Worm (Caenorhabditis elegans) whole organism, young adult: ENCODE results near the gene srh-172.

Experiments used
- B0336.3 ChIP-seq: fragments of 200-800 bp; sonication (Bioruptor generic); IDR thresholded peaks from 2 replicates; pipeline ENCODE4 v1.3.6; 2022; ENCODE audit warnings: missing genetic modification characterization, missing compliant biosample characterization
- C06A6.2 ChIP-seq: fragments of 200-800 bp; sonication (Bioruptor generic); conservative IDR thresholded peaks from 2 replicates; pipeline ENCODE4 v1.3.6; 2022; ENCODE audit warnings: missing genetic modification characterization, missing compliant biosample characterization
- C17E4.6 ChIP-seq: fragments of 200-800 bp; sonication (Bioruptor generic); IDR thresholded peaks from 2 replicates; pipeline ENCODE4 v1.3.6; 2022; ENCODE audit warnings: missing genetic modification reagents, missing genetic modification characterization, missing compliant biosample characterization
- F49E8.2 ChIP-seq: sonication (generic microtip); optimal IDR thresholded peaks from 3 replicates; lab custom pipeline; 2017; ENCODE audit warnings: missing genetic modification characterization, mild to moderate bottlenecking, missing compliant biosample characterization, antibody characterized with exemption, moderate library complexity; ENCODE audit not compliant: insufficient read depth
- F52B5.7 ChIP-seq: sonication (generic microtip); optimal IDR thresholded peaks from 2 replicates; lab custom pipeline; 2016; ENCODE audit warnings: mild to moderate bottlenecking, missing genetic modification characterization, missing compliant biosample characterization
- K11D2.4 ChIP-seq: fragments of 200-800 bp; sonication (Bioruptor generic); IDR thresholded peaks from 2 replicates; pipeline ENCODE4 v1.3.6; 2022; ENCODE audit warnings: missing genetic modification reagents, missing genetic modification characterization, missing compliant biosample characterization
- K12H6.12 ChIP-seq: fragments of 200-800 bp; sonication (Bioruptor generic); optimal IDR thresholded peaks from 2 replicates; lab custom pipeline; 2018; ENCODE audit warnings: mild to moderate bottlenecking, missing genetic modification characterization, missing compliant biosample characterization
- T26A5.8 ChIP-seq: sonication (generic microtip); optimal IDR thresholded peaks from 2 replicates; lab custom pipeline; 2016; ENCODE audit warnings: missing genetic modification characterization, missing compliant biosample characterization
- Y53F4B.3 ChIP-seq: fragments of 200-800 bp; sonication (Bioruptor generic); IDR thresholded peaks from 2 replicates; pipeline ENCODE4 v1.3.6; 2022; ENCODE audit warnings: missing genetic modification reagents, missing genetic modification characterization, missing compliant biosample characterization
- Y53G8AR.9 ChIP-seq: fragments of 200-800 bp; sonication (Bioruptor generic); conservative IDR thresholded peaks from 2 replicates; pipeline ENCODE4 v1.3.6; 2022; ENCODE audit warnings: missing genetic modification reagents, missing genetic modification characterization, missing compliant biosample characterization
- ama-1 ChIP-seq, 3 experiments: fragments of 150-350 bp in 1 of 3; sonication (generic microtip) in 2 of 3; optimal IDR thresholded peaks; 2 replicates each; lab custom pipeline; 2014 to 2018; ENCODE audit warnings: missing biosample characterization in 2 of 3, missing genetic modification characterization in 2 of 3, missing genetic modification reagents in 2 of 3
- atf-7 ChIP-seq: sonication (generic microtip); optimal IDR thresholded peaks from 2 replicates; lab custom pipeline; 2017; ENCODE audit warnings: mild to moderate bottlenecking, missing genetic modification characterization, missing compliant biosample characterization
- attf-5 ChIP-seq: fragments of 200-800 bp; sonication (Bioruptor generic); optimal IDR thresholded peaks from 2 replicates; lab custom pipeline; 2018; ENCODE audit warnings: mild to moderate bottlenecking, missing genetic modification characterization, missing compliant biosample characterization
- cebp-1 ChIP-seq, 2 experiments: fragments of 200-800 bp in 1 of 2; sonication (Bioruptor generic) in 1 of 2; sonication (generic microtip) in 1 of 2; IDR thresholded peaks in 1 of 2; optimal IDR thresholded peaks in 1 of 2; 2 replicates each; pipeline versions ENCODE4 v1.3.6 to Lab custom; 2017 to 2022; ENCODE audit warnings: missing compliant biosample characterization in 2 of 2, missing genetic modification characterization in 2 of 2, mild to moderate bottlenecking in 1 of 2, missing genetic modification reagents in 1 of 2, moderate library complexity in 1 of 2
- cebp-2 ChIP-seq: fragments of 200-800 bp; sonication (Bioruptor generic); IDR thresholded peaks from 2 replicates; pipeline ENCODE4 v1.3.6; 2022; ENCODE audit warnings: missing genetic modification characterization, missing compliant biosample characterization
- ceh-27 ChIP-seq: fragments of 200-800 bp; sonication (Bioruptor generic); optimal IDR thresholded peaks from 2 replicates; lab custom pipeline; 2018; ENCODE audit warnings: mild to moderate bottlenecking, missing genetic modification characterization, moderate library complexity, missing compliant biosample characterization
- dox-1 ChIP-seq: fragments of 200-800 bp; sonication (Bioruptor generic); IDR thresholded peaks from 2 replicates; pipeline ENCODE4 v1.3.6; 2022; ENCODE audit warnings: missing genetic modification reagents, missing genetic modification characterization, missing compliant biosample characterization
- egl-44 ChIP-seq: fragments of 200-800 bp; sonication (Bioruptor generic); IDR thresholded peaks from 2 replicates; pipeline ENCODE4 v1.3.6; 2022; ENCODE audit warnings: missing genetic modification reagents, missing genetic modification characterization, missing compliant biosample characterization
- hmg-1.2 ChIP-seq: fragments of 200-800 bp; sonication (Bioruptor generic); IDR thresholded peaks from 2 replicates; pipeline ENCODE4 v1.3.6; 2022; ENCODE audit warnings: missing genetic modification reagents, missing genetic modification characterization, missing compliant biosample characterization
- let-526 ChIP-seq: fragments of 200-800 bp; sonication (Bioruptor generic); IDR thresholded peaks from 2 replicates; pipeline ENCODE4 v1.3.6; 2022; ENCODE audit warnings: missing genetic modification reagents, missing genetic modification characterization, missing compliant biosample characterization
- let-607 ChIP-seq, 2 experiments: fragments of 200-800 bp in 1 of 2; sonication (Bioruptor generic) in 1 of 2; sonication (generic microtip) in 1 of 2; optimal IDR thresholded peaks; 2 replicates each; lab custom pipeline; 2016 to 2018; ENCODE audit warnings: mild to moderate bottlenecking in 2 of 2, missing compliant biosample characterization in 2 of 2, missing genetic modification characterization in 2 of 2, moderate library complexity in 2 of 2, missing genotype in 1 of 2
- lin-35 ChIP-seq, 3 experiments: fragments of 150-350 bp in 2 of 3; sonication (generic microtip) in 1 of 3; optimal IDR thresholded peaks; 2 replicates each; lab custom pipeline; 2014 to 2018; ENCODE audit warnings: missing biosample characterization in 3 of 3, missing genetic modification characterization in 3 of 3, missing genetic modification reagents in 3 of 3
- lin-40 ChIP-seq: sonication (generic microtip); optimal IDR thresholded peaks from 2 replicates; lab custom pipeline; 2016; ENCODE audit warnings: missing genetic modification characterization, mild to moderate bottlenecking, missing compliant biosample characterization, missing genotype, missing genetic modification reagents
- lin-54 ChIP-seq: fragments of 200-800 bp; sonication (Bioruptor generic); optimal IDR thresholded peaks from 2 replicates; lab custom pipeline; 2018; ENCODE audit warnings: mild to moderate bottlenecking, missing genetic modification characterization, missing compliant biosample characterization
- lir-1 ChIP-seq: fragments of 200-800 bp; sonication (Bioruptor generic); conservative IDR thresholded peaks from 2 replicates; pipeline ENCODE4 v1.3.6; 2022; ENCODE audit warnings: missing genetic modification reagents, missing genetic modification characterization, missing compliant biosample characterization
- mcd-1 ChIP-seq: fragments of 200-800 bp; sonication (Bioruptor generic); IDR thresholded peaks from 2 replicates; pipeline ENCODE4 v1.3.6; 2022; ENCODE audit warnings: missing genetic modification reagents, missing genetic modification characterization, missing compliant biosample characterization
- nfyb-1 ChIP-seq: fragments of 200-800 bp; sonication (Bioruptor generic); IDR thresholded peaks from 2 replicates; pipeline ENCODE4 v1.3.6; 2022; ENCODE audit warnings: missing genetic modification reagents, missing genetic modification characterization, missing compliant biosample characterization
- nhr-80 ChIP-seq: sonication (generic microtip); optimal IDR thresholded peaks from 2 replicates; lab custom pipeline; 2016; ENCODE audit warnings: missing genetic modification characterization, missing compliant biosample characterization
- nhr-90 ChIP-seq: sonication (generic microtip); optimal IDR thresholded peaks from 2 replicates; lab custom pipeline; 2016; ENCODE audit warnings: missing genotype, mild to moderate bottlenecking, missing genetic modification characterization, missing compliant biosample characterization
- pbrm-1 ChIP-seq: fragments of 200-800 bp; sonication (Bioruptor generic); IDR thresholded peaks from 2 replicates; pipeline ENCODE4 v1.3.6; 2022; ENCODE audit warnings: missing genetic modification reagents, missing genetic modification characterization, missing compliant biosample characterization
- pha-4 ChIP-seq: fragments of 150-350 bp; sonication (generic microtip); optimal IDR thresholded peaks from 2 replicates; lab custom pipeline; 2014; ENCODE audit warnings: missing biosample characterization, missing genetic modification reagents, missing genetic modification characterization
- rcor-1 ChIP-seq: fragments of 200-800 bp; sonication (Bioruptor generic); IDR thresholded peaks from 2 replicates; pipeline ENCODE4 v1.3.6; 2022; ENCODE audit warnings: missing genetic modification reagents, missing genetic modification characterization, missing compliant biosample characterization
- snpc-4 ChIP-seq, 5 experiments: fragments of 150-350 bp in 1 of 5; sonication (generic microtip) in 4 of 5; optimal IDR thresholded peaks; 2 replicates each; lab custom pipeline; 2014 to 2018; ENCODE audit warnings: missing genetic modification characterization in 5 of 5, missing biosample characterization in 3 of 5, antibody characterized with exemption in 2 of 5, mild to moderate bottlenecking in 2 of 5, missing compliant biosample characterization in 2 of 5, missing genotype in 2 of 5, moderate library complexity in 2 of 5, missing genetic modification reagents in 1 of 5
- somi-1 ChIP-seq: fragments of 200-800 bp; sonication (Bioruptor generic); optimal IDR thresholded peaks from 2 replicates; lab custom pipeline; 2018; ENCODE audit warnings: mild to moderate bottlenecking, missing genetic modification characterization, missing compliant biosample characterization
- tbp1 ChIP-seq: fragments of 200-800 bp; sonication (Bioruptor generic); optimal IDR thresholded peaks from 2 replicates; lab custom pipeline; 2018; ENCODE audit warnings: mild to moderate bottlenecking, missing genetic modification characterization, missing compliant biosample characterization
- zfh-2 ChIP-seq: fragments of 200-800 bp; sonication (Bioruptor generic); conservative IDR thresholded peaks from 2 replicates; pipeline ENCODE4 v1.3.6; 2022; ENCODE audit warnings: missing genetic modification reagents, missing genetic modification characterization, missing compliant biosample characterization

Gene srh-172

ce11 chrV:20005724-20006132, 46.9 kb downstream of the srh-172 start:
- TF ChIP-seq let-607 (tag; optimal IDR thresholded peaks at IDR 0.05; lab: Kevin White, UChicago) (no peak), rcor-1 (GFP tag; lab: Robert Waterston, UW) (peak; percentile 35; the same call in 1 of the 2 replicates), tbp1 (GFP tag; lab: Kevin White, UChicago) (peak; percentile 35), atf-7 (tag; lab: Kevin White, UChicago) (peak; percentile 40), C17E4.6 (GFP tag; lab: Robert Waterston, UW) (no peak), cebp-1 (GFP tag; IDR thresholded peaks at IDR 0.05; lab: Robert Waterston, UW) (no peak), cebp-1 (tag; optimal IDR thresholded peaks at IDR 0.05; lab: Kevin White, UChicago) (peak; percentile 76), dox-1 (GFP tag; lab: Robert Waterston, UW) (peak; percentile 67; the same call in 1 of the 2 replicates), zfh-2 (GFP tag; lab: Robert Waterston, UW) (peak; percentile 93), lin-35 (GFP tag; optimal IDR thresholded peaks at IDR 0.05; lab: Kevin White, UChicago) (peak in 1 of 3 experiments; percentile 52), hmg-1.2 (GFP tag; lab: Robert Waterston, UW) (peak; percentile 97), nhr-90 (tag; lab: Kevin White, UChicago) (no peak), nfyb-1 (GFP tag; lab: Robert Waterston, UW) (peak; percentile 54), Y53G8AR.9 (GFP tag; lab: Robert Waterston, UW) (no peak), K12H6.12 (peak; percentile 75), B0336.3 (GFP tag; lab: Robert Waterston, UW) (peak; percentile 51; the same call in 1 of the 2 replicates), lir-1 (GFP tag; lab: Robert Waterston, UW) (0 out of 2 replicates have a peak, but pooled peaks have one; percentile 7), lin-54 (no peak), C06A6.2 (GFP tag; lab: Robert Waterston, UW) (0 out of 2 replicates have a peak, but pooled peaks have one; percentile 52), nhr-80 (peak; percentile 33), K11D2.4 (GFP tag; lab: Robert Waterston, UW) (0 out of 2 replicates have a peak, but pooled peaks have one; percentile 37), cebp-2 (0 out of 2 replicates have a peak, but pooled peaks have one; percentile 30), F49E8.2 (tag; lab: Kevin White, UChicago) (no peak), T26A5.8 (tag; lab: Kevin White, UChicago) (no peak), ama-1 (optimal IDR thresholded peaks at IDR 0.05; lab: Kevin White, UChicago) (peak; percentile 71), ama-1 (GFP tag; optimal IDR thresholded peaks at IDR 0.05; lab: Kevin White, UChicago) (no peak), let-526 (GFP tag; lab: Robert Waterston, UW) (peak; percentile 19; the same call in 1 of the 2 replicates), F52B5.7 (tag; lab: Kevin White, UChicago) (no peak), egl-44 (GFP tag; lab: Robert Waterston, UW) (peak; percentile 48; the same call in 1 of the 2 replicates), snpc-4 (GFP tag; optimal IDR thresholded peaks at IDR 0.05; lab: Kevin White, UChicago) (peak; percentile 48), snpc-4 (tag; optimal IDR thresholded peaks at IDR 0.05; lab: Kevin White, UChicago) (peak in 3 of 4 experiments; percentile 16 to 55 (median 17)), lin-40 (tag; lab: Kevin White, UChicago) (peak; percentile 75), Y53F4B.3 (GFP tag; lab: Robert Waterston, UW) (no peak), mcd-1 (GFP tag; lab: Robert Waterston, UW) (peak; percentile 49), ceh-27 (GFP tag; lab: Kevin White, UChicago) (peak; percentile 54), pbrm-1 (peak; percentile 54; the same call in 1 of the 2 replicates), attf-5 (peak; percentile 71), somi-1 (GFP tag; lab: Kevin White, UChicago) (peak; percentile 52), pha-4 (no peak)
